Worm (Caenorhabditis elegans) whole organism, L4 larva: ENCODE data around the gene flp-3.

ENCODE experiments used
- T20F7.1 ChIP-seq: fragments of 200-800 bp; sonication (Bioruptor generic); optimal IDR thresholded peaks from 2 replicates; lab custom pipeline; 2018; ENCODE audit warnings: mild to moderate bottlenecking, missing genetic modification characterization, missing compliant biosample characterization
- T26A8.4 ChIP-seq: fragments of 200-800 bp; sonication (Bioruptor generic); IDR thresholded peaks from 2 replicates; pipeline ENCODE4 v1.3.6; 2022; ENCODE audit warnings: missing genetic modification characterization, missing compliant biosample characterization
- Y105C5A.15 ChIP-seq: fragments of 200-800 bp; sonication (Bioruptor generic); IDR thresholded peaks from 2 replicates; pipeline ENCODE4 v1.3.6; 2022; ENCODE audit warnings: missing genetic modification characterization, missing compliant biosample characterization
- Y48G9A.11 ChIP-seq: fragments of 200-800 bp; sonication (Bioruptor generic); IDR thresholded peaks from 2 replicates; pipeline ENCODE4 v1.3.6; 2022; ENCODE audit warnings: missing genetic modification reagents, missing genetic modification characterization, missing compliant biosample characterization
- ZK337.2 ChIP-seq: fragments of 200-800 bp; sonication (Bioruptor generic); IDR thresholded peaks from 2 replicates; pipeline ENCODE4 v1.3.6; 2022; ENCODE audit warnings: missing genetic modification reagents, missing genetic modification characterization, missing compliant biosample characterization
- ZK546.5 ChIP-seq, 2 experiments: sonication (generic microtip); optimal IDR thresholded peaks; 2 replicates each; lab custom pipeline; 2017; ENCODE audit warnings: missing biosample characterization in 2 of 2, missing genetic modification characterization in 2 of 2
- aha-1 ChIP-seq: fragments of 150-350 bp; peaks from one replicate; lab custom pipeline; 2014; ENCODE audit warnings: missing biosample characterization, missing genetic modification characterization
- ama-1 ChIP-seq: fragments of 150-350 bp; optimal IDR thresholded peaks from 2 replicates; lab custom pipeline; 2014; ENCODE audit warnings: inconsistent platforms, mixed read lengths
- ceh-20 ChIP-seq: fragments of 200-800 bp; sonication (Bioruptor generic); IDR thresholded peaks from 2 replicates; pipeline ENCODE4 v1.3.6; 2022; ENCODE audit warnings: missing genetic modification reagents, missing genetic modification characterization, missing compliant biosample characterization
- ceh-32 ChIP-seq: sonication (generic microtip); optimal IDR thresholded peaks from 2 replicates; lab custom pipeline; 2016; ENCODE audit warnings: mild to moderate bottlenecking, missing genetic modification characterization, missing compliant biosample characterization; ENCODE audit not compliant: poor library complexity
- ceh-82 ChIP-seq: sonication (generic microtip); optimal IDR thresholded peaks from 2 replicates; lab custom pipeline; 2017; ENCODE audit warnings: missing biosample characterization, missing genetic modification characterization
- cey-2 ChIP-seq: sonication (generic microtip); optimal IDR thresholded peaks from 3 replicates; lab custom pipeline; 2017; ENCODE audit warnings: missing genetic modification characterization, mild to moderate bottlenecking, missing compliant biosample characterization, antibody characterized with exemption, borderline replicate concordance; ENCODE audit not compliant: insufficient read depth
- daf-16 ChIP-seq, 3 experiments: sonication (generic microtip); optimal IDR thresholded peaks; 2 replicates each; lab custom pipeline; 2016 to 2017; ENCODE audit warnings: missing genetic modification characterization in 3 of 3, missing genetic modification reagents in 3 of 3, mild to moderate bottlenecking in 2 of 3, missing compliant biosample characterization in 2 of 3, missing biosample characterization in 1 of 3, moderate library complexity in 1 of 3
- daf-19 ChIP-seq: fragments of 200-800 bp; sonication (Bioruptor generic); conservative IDR thresholded peaks from 2 replicates; pipeline ENCODE4 v1.3.6; 2022; ENCODE audit warnings: missing genetic modification characterization, missing compliant biosample characterization
- dmd-6 ChIP-seq: fragments of 200-800 bp; sonication (Bioruptor generic); IDR thresholded peaks from 2 replicates; pipeline ENCODE4 v1.3.6; 2022; ENCODE audit warnings: missing genetic modification reagents, missing genetic modification characterization, missing compliant biosample characterization
- dmd-8 ChIP-seq: fragments of 200-800 bp; sonication (Bioruptor generic); IDR thresholded peaks from 2 replicates; pipeline ENCODE4 v1.3.6; 2022; ENCODE audit warnings: missing genetic modification characterization, missing compliant biosample characterization
- duxl-1 ChIP-seq: sonication (generic microtip); optimal IDR thresholded peaks from 2 replicates; lab custom pipeline; 2016; ENCODE audit warnings: mild to moderate bottlenecking, missing genetic modification characterization, moderate library complexity, missing compliant biosample characterization; ENCODE audit not compliant: poor library complexity
- egl-43 ChIP-seq: fragments of 200-800 bp; sonication (Bioruptor generic); IDR thresholded peaks from 2 replicates; pipeline ENCODE4 v1.3.6; 2022; ENCODE audit warnings: missing genetic modification reagents, missing genetic modification characterization, missing compliant biosample characterization
- hlh-11 ChIP-seq: fragments of 200-800 bp; sonication (Bioruptor generic); optimal IDR thresholded peaks from 2 replicates; lab custom pipeline; 2018; ENCODE audit warnings: mild to moderate bottlenecking, missing genetic modification characterization, missing compliant biosample characterization
- lim-7 ChIP-seq: fragments of 200-800 bp; sonication (Bioruptor generic); IDR thresholded peaks from 2 replicates; pipeline ENCODE4 v1.3.6; 2022; ENCODE audit warnings: missing genetic modification characterization, missing compliant biosample characterization
- lin-1 ChIP-seq: fragments of 200-800 bp; sonication (Bioruptor generic); IDR thresholded peaks from 2 replicates; pipeline ENCODE4 v1.3.6; 2022; ENCODE audit warnings: missing genetic modification reagents, missing genetic modification characterization, missing compliant biosample characterization
- lin-38 ChIP-seq: fragments of 200-800 bp; sonication (Bioruptor generic); IDR thresholded peaks from 2 replicates; pipeline ENCODE4 v1.3.6; 2022; ENCODE audit warnings: missing genetic modification reagents, missing genetic modification characterization, missing compliant biosample characterization
- lin-39 ChIP-seq: fragments of 150-350 bp; optimal IDR thresholded peaks from 2 replicates; lab custom pipeline; 2014; ENCODE audit warnings: missing biosample characterization, missing genetic modification reagents, missing genetic modification characterization
- lsy-2 ChIP-seq, 2 experiments: fragments of 150-350 bp in 1 of 2; sonication (generic microtip) in 1 of 2; optimal IDR thresholded peaks; 2 replicates each; lab custom pipeline; 2014 to 2017; ENCODE audit warnings: missing biosample characterization in 2 of 2, missing genetic modification characterization in 2 of 2
- madf-5 ChIP-seq, 2 experiments: fragments of 200-800 bp; sonication (Bioruptor generic); IDR thresholded peaks; 2 replicates each; pipeline ENCODE4 v1.3.6; 2022; ENCODE audit warnings: missing compliant biosample characterization in 2 of 2, missing genetic modification characterization in 2 of 2
- mdl-1 ChIP-seq, 2 experiments: fragments of 150-350 bp in 1 of 2; sonication (generic microtip) in 1 of 2; optimal IDR thresholded peaks; 2 replicates each; lab custom pipeline; 2014 to 2017; ENCODE audit warnings: missing biosample characterization in 2 of 2, missing genetic modification characterization in 2 of 2
- mep-1 ChIP-seq: fragments of 150-350 bp; sonication (generic microtip); optimal IDR thresholded peaks from 3 replicates; lab custom pipeline; 2014; ENCODE audit warnings: missing biosample characterization, missing genetic modification characterization
- mxl-3 ChIP-seq: fragments of 200-800 bp; sonication (Bioruptor generic); optimal IDR thresholded peaks from 2 replicates; lab custom pipeline; 2018; ENCODE audit warnings: mild to moderate bottlenecking, missing genetic modification characterization, missing compliant biosample characterization
- nhr-10 ChIP-seq: fragments of 150-350 bp; optimal IDR thresholded peaks from 2 replicates; lab custom pipeline; 2014; ENCODE audit warnings: missing biosample characterization, missing genetic modification characterization
- nhr-102 ChIP-seq: sonication (generic microtip); optimal IDR thresholded peaks from 2 replicates; lab custom pipeline; 2016; ENCODE audit warnings: mild to moderate bottlenecking, missing genetic modification characterization, moderate library complexity, missing compliant biosample characterization
- nhr-11 ChIP-seq: fragments of 150-350 bp; optimal IDR thresholded peaks from 2 replicates; lab custom pipeline; 2014; ENCODE audit warnings: missing biosample characterization, missing genetic modification characterization
- nhr-48 ChIP-seq: sonication (generic microtip); optimal IDR thresholded peaks from 2 replicates; lab custom pipeline; 2016; ENCODE audit warnings: mild to moderate bottlenecking, missing genetic modification characterization, missing compliant biosample characterization
- pha-4 ChIP-seq, 2 experiments: fragments of 150-350 bp in 1 of 2; fragments of 200-800 bp in 1 of 2; sonication (Bioruptor generic) in 1 of 2; IDR thresholded peaks in 1 of 2; optimal IDR thresholded peaks in 1 of 2; 2 replicates each; pipeline versions ENCODE4 v1.3.6 to Lab custom; 2014 to 2022; ENCODE audit warnings: missing genetic modification characterization in 2 of 2, missing genetic modification reagents in 2 of 2, missing biosample characterization in 1 of 2, missing compliant biosample characterization in 1 of 2
- pqm-1 ChIP-seq: sonication (generic microtip); optimal IDR thresholded peaks from 2 replicates; lab custom pipeline; 2017; ENCODE audit warnings: missing biosample characterization, missing genetic modification characterization
- rbr-2 ChIP-seq: sonication (generic microtip); optimal IDR thresholded peaks from 2 replicates; lab custom pipeline; 2016; ENCODE audit warnings: missing genotype, missing genetic modification characterization, missing compliant biosample characterization
- saeg-2 ChIP-seq: fragments of 200-800 bp; sonication (Bioruptor generic); IDR thresholded peaks from 2 replicates; pipeline ENCODE4 v1.3.6; 2022; ENCODE audit warnings: missing genetic modification reagents, missing genetic modification characterization, missing compliant biosample characterization
- set-16 ChIP-seq: fragments of 200-800 bp; sonication (Bioruptor generic); IDR thresholded peaks from 2 replicates; pipeline ENCODE4 v1.3.6; 2022; ENCODE audit warnings: missing genetic modification reagents, missing genetic modification characterization, missing compliant biosample characterization
- tag-97 ChIP-seq: fragments of 200-800 bp; sonication (Bioruptor generic); IDR thresholded peaks from 2 replicates; pipeline ENCODE4 v1.3.6; 2022; ENCODE audit warnings: missing genetic modification characterization, missing compliant biosample characterization
- unc-130 ChIP-seq: sonication (generic microtip); optimal IDR thresholded peaks from 2 replicates; lab custom pipeline; 2016; ENCODE audit warnings: missing genetic modification reagents, missing genetic modification characterization, missing compliant biosample characterization
- unc-62 ChIP-seq, 3 experiments: fragments of 150-350 bp in 1 of 3; sonication (generic microtip); optimal IDR thresholded peaks in 2 of 3; peaks in 1 of 3; 1 replicate in 1 of 3; 2 replicates in 2 of 3; lab custom pipeline; 2014 to 2017; ENCODE audit warnings: missing biosample characterization in 3 of 3, missing genetic modification characterization in 3 of 3, missing genetic modification reagents in 3 of 3, missing genotype in 1 of 3
- zag-1 ChIP-seq: fragments of 150-350 bp; optimal IDR thresholded peaks from 2 replicates; lab custom pipeline; 2014; ENCODE audit warnings: missing biosample characterization, missing genetic modification characterization
- zfp-3 ChIP-seq: fragments of 200-800 bp; sonication (Bioruptor generic); conservative IDR thresholded peaks from 2 replicates; pipeline ENCODE4 v1.3.6; 2022; ENCODE audit warnings: missing genetic modification reagents, missing genetic modification characterization, missing compliant biosample characterization
- zip-11 ChIP-seq: fragments of 200-800 bp; sonication (Bioruptor generic); IDR thresholded peaks from 2 replicates; pipeline ENCODE4 v1.3.6; 2022; ENCODE audit warnings: missing genetic modification characterization, missing compliant biosample characterization
- zip-2 ChIP-seq: fragments of 150-350 bp; optimal IDR thresholded peaks from 2 replicates; lab custom pipeline; 2014; ENCODE audit warnings: missing biosample characterization, missing genetic modification characterization

Gene flp-3

DNA sequence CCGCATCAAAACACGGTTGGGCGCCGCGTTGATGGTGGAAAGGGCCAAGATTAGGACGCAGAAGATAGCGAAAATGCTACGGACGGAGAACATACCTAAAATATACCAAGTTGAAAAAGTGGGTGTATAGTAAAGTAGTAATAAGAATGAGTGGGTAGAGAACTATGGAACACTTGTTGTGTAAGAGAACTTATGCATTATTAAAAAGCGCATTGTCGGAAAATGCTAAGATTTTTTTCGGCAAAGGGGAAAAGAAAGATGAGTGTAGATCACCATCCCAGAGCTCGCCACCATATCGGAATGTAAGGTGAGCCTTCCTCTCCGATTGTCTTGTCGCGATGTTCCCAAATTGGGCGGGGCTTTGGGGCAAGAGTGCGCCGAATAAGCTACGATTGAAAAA, 4.9 kb downstream of the flp-3 start, which contains the start of gene flp-28:
Gene flp-28 (minus strand): TSS at position 101 of the 400 bp plus-strand sequence.
- peak in 1 of 2 experiments; percentile 26 for TF ChIP-seq unc-62 (GFP tag; optimal IDR thresholded peaks at IDR 0.05 in 1 of 2; lab: Kevin White, UChicago)
- TF ChIP-seq unc-62 (tag; optimal IDR thresholded peaks at IDR 0.05; lab: Kevin White, UChicago) = no peak
- no peak for TF ChIP-seq nhr-48 (tag; lab: Kevin White, UChicago)
- no peak for TF ChIP-seq zip-11 (GFP tag; lab: Robert Waterston, UW)
- no peak for TF ChIP-seq ceh-32 (tag; lab: Kevin White, UChicago)
- TF ChIP-seq mdl-1 (tag; optimal IDR thresholded peaks at IDR 0.05; lab: Kevin White, UChicago) = no peak
- no peak for TF ChIP-seq nhr-11 (tag; lab: Kevin White, UChicago)
- TF ChIP-seq Y48G9A.11 (GFP tag; lab: Robert Waterston, UW) = no peak
- TF ChIP-seq daf-19 = 0 out of 2 replicates have a peak, but pooled peaks have one; percentile 30
- no peak for TF ChIP-seq rbr-2
- TF ChIP-seq T20F7.1 = no peak
- no peak for TF ChIP-seq mep-1
- no peak for TF ChIP-seq madf-5 (GFP tag; IDR thresholded peaks at IDR 0.05; lab: Robert Waterston, UW)
- no peak for TF ChIP-seq zag-1 (tag; lab: Kevin White, UChicago)

DNA sequence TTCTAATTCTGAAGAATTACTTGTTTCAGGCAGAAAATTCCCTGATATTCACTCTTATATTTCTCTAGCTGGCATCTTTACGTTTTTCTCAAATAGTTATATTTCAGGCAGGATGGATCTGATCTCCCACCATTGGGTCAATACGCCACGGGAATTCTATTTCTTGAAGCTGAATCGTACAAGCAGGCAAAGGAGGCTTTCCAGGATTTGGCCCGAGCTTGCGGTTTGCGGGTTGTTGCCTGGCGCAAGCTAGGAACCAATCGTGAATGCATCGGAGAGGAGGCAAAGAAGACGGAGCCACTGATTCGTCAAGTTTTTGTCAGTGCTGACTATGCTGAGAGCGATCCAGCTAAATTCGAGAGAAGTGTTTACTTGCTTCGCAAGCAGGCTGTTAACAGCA, 7.7 kb downstream of the flp-3 start:
- TF ChIP-seq lim-7 (GFP tag; lab: Robert Waterston, UW) (0 out of 2 replicates have a peak, but pooled peaks have one; percentile 49), tag-97 (GFP tag; lab: Robert Waterston, UW) (0 out of 2 replicates have a peak, but pooled peaks have one; percentile 43), ZK546.5 (tag; optimal IDR thresholded peaks at IDR 0.05; lab: Kevin White, UChicago) (no peak), dmd-6 (no peak), lin-38 (GFP tag; lab: Robert Waterston, UW) (no peak), lin-39 (no peak)

DNA sequence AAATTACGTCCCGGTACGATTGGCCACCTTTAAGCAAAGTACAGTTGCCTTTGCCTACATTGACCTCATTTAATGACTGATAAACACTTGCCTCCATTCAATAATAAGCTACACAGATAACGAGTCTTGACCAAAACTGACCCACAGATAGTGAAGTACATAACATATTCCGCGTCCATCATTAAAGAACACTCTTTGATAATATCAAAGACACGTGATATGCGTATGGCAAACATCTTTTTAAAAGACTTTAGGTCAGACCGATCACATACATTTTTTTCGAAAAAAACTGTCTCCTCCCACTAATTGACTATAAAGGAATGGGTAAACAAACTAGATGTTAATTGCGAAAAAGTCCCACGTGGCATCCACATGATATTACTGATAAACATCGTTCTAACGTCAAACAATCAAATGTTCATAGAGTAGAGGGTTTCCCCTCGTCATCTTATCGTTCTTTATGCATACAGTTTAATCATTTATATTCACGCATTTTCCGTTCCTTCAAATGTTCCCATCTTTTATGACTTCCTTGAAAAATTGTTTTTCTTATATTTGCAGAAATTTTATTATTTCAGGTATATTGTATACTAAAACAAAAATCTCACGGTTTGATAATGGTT, 8.6 kb downstream of the flp-3 start, which contains the start of gene W07E11.1:
Gene W07E11.1 (plus strand): TSS at position 573 of the 623 bp plus-strand sequence.
- TF ChIP-seq zfp-3 (GFP tag; lab: Robert Waterston, UW) (no peak), hlh-11 (tag; lab: Kevin White, UChicago) (peak; percentile 93), unc-130 (GFP tag; lab: Kevin White, UChicago) (no peak), mxl-3 (GFP tag; lab: Kevin White, UChicago) (peak; percentile 77), set-16 (GFP tag; lab: Robert Waterston, UW) (no peak), ama-1 (lab: Kevin White, UChicago) (no peak), pha-4 (GFP tag; IDR thresholded peaks at IDR 0.05; lab: Robert Waterston, UW) (no peak), pha-4 (tag; optimal IDR thresholded peaks at IDR 0.05; lab: Kevin White, UChicago) (no peak), lsy-2 (tag; optimal IDR thresholded peaks at IDR 0.05; lab: Kevin White, UChicago) (peak in 1 of 2 experiments; percentile 19), duxl-1 (tag; lab: Kevin White, UChicago) (no peak), zip-11 (GFP tag; lab: Robert Waterston, UW) (no peak), ceh-20 (GFP tag; lab: Robert Waterston, UW) (no peak), lin-1 (0 out of 2 replicates have a peak, but pooled peaks have one; percentile 23), pqm-1 (peak; percentile 59), Y105C5A.15 (no peak), ZK337.2 (GFP tag; lab: Robert Waterston, UW) (no peak), ZK546.5 (tag; optimal IDR thresholded peaks at IDR 0.05; lab: Kevin White, UChicago) (no peak), nhr-48 (tag; lab: Kevin White, UChicago) (peak; percentile 95), dmd-6 (peak; percentile 66), egl-43 (GFP tag; lab: Robert Waterston, UW) (no peak), nhr-10 (tag; lab: Kevin White, UChicago) (peak; percentile 51), cey-2 (tag; lab: Kevin White, UChicago) (peak; percentile 58), T26A8.4 (GFP tag; lab: Robert Waterston, UW) (peak; percentile 61), lin-39 (no peak), nhr-102 (tag; lab: Kevin White, UChicago) (peak; percentile 87), ceh-82 (no peak), mdl-1 (tag; optimal IDR thresholded peaks at IDR 0.05; lab: Kevin White, UChicago) (peak in 1 of 2 experiments; percentile 20), dmd-8 (GFP tag; lab: Robert Waterston, UW) (no peak), mep-1 (peak; percentile 18), zip-2 (tag; lab: Kevin White, UChicago) (peak; percentile 36), aha-1 (tag; lab: Kevin White, UChicago) (peak; percentile 90), daf-16 (GFP tag; optimal IDR thresholded peaks at IDR 0.05; lab: Kevin White, UChicago) (peak in 1 of 2 experiments; percentile 87), daf-16 (tag; optimal IDR thresholded peaks at IDR 0.05; lab: Kevin White, UChicago) (peak; percentile 98), saeg-2 (peak; percentile 81; the same call in 1 of the 2 replicates)
